Fruit fly (Drosophila melanogaster) whole organism, wandering third instar larva: ENCODE data around the gene CG5390.
A peak's percentile ranks its signal among the peaks of the same experiment; 100 is the strongest.

ENCODE experiments used
- Abd-B ChIP-seq: fragments of >200 bp; optimal IDR thresholded peaks from 2 replicates; lab custom pipeline; 2017; ENCODE audit warnings: missing biosample characterization, missing genetic modification characterization
- Jra ChIP-seq: sonication (Bioruptor generic); optimal IDR thresholded peaks from 2 replicates; lab custom pipeline; 2016; ENCODE audit warnings: missing biosample characterization, missing genetic modification characterization
- Rel ChIP-seq, 2 experiments: fragments of 200-800 bp; sonication (Bioruptor generic) in 1 of 2; optimal IDR thresholded peaks; 2 replicates in 1 of 2; 3 replicates in 1 of 2; lab custom pipeline; 2016 to 2019; ENCODE audit warnings: mild to moderate bottlenecking in 2 of 2, missing biosample characterization in 2 of 2, missing genetic modification characterization in 2 of 2, moderate library complexity in 1 of 2
- fru ChIP-seq: fragments of 200-800 bp; sonication (Bioruptor generic); optimal IDR thresholded peaks from 3 replicates; lab custom pipeline; 2016; ENCODE audit warnings: missing biosample characterization, mild to moderate bottlenecking, missing genetic modification characterization
- h ChIP-seq: fragments of 200-800 bp; sonication (Bioruptor generic); optimal IDR thresholded peaks from 3 replicates; lab custom pipeline; 2016; ENCODE audit warnings: missing biosample characterization, mild to moderate bottlenecking, missing genetic modification characterization
- lola ChIP-seq: fragments of >200 bp; optimal IDR thresholded peaks from 2 replicates; lab custom pipeline; 2017; ENCODE audit warnings: missing biosample characterization, missing genetic modification characterization
- pan ChIP-seq: fragments of >200 bp; optimal IDR thresholded peaks from 2 replicates; lab custom pipeline; 2017
- sage ChIP-seq: fragments of 200-800 bp; sonication (Bioruptor generic); optimal IDR thresholded peaks from 2 replicates; lab custom pipeline; 2016; ENCODE audit warnings: missing biosample characterization, mild to moderate bottlenecking, missing genetic modification characterization
- usp ChIP-seq: fragments of >200 bp; optimal IDR thresholded peaks from 2 replicates; lab custom pipeline; 2017; ENCODE audit warnings: missing biosample characterization, missing genetic modification characterization

- TF ChIP-seq h (GFP tag; lab: Kevin White, UChicago) = peak; percentile 78
- TF ChIP-seq Abd-B (GFP tag; lab: Kevin White, UChicago) = no peak
- TF ChIP-seq fru (GFP tag; lab: Kevin White, UChicago) = peak; percentile 57
- TF ChIP-seq pan (lab: Kevin White, UChicago) = no peak
- TF ChIP-seq Rel (GFP tag; optimal IDR thresholded peaks at IDR 0.05; lab: Kevin White, UChicago) = peak; percentile 80
- peak; percentile 58 for TF ChIP-seq Rel (tag; optimal IDR thresholded peaks at IDR 0.05; lab: Kevin White, UChicago)
- peak; percentile 47 for TF ChIP-seq sage (GFP tag; lab: Kevin White, UChicago)
- no peak for TF ChIP-seq usp (GFP tag; lab: Kevin White, UChicago)
- TF ChIP-seq lola (GFP tag; lab: Kevin White, UChicago) = no peak
- TF ChIP-seq Jra (GFP tag; lab: Kevin White, UChicago) = peak; percentile 39
Observed at dm6 chr2L:10334854-10335277, 28.5 kb upstream of the CG5390 start.
